Worm (Caenorhabditis elegans): ENCODE measurements around the gene tsp-21.
A peak's percentile ranks its signal among the peaks of the same experiment; 100 is the strongest.

DNA sequence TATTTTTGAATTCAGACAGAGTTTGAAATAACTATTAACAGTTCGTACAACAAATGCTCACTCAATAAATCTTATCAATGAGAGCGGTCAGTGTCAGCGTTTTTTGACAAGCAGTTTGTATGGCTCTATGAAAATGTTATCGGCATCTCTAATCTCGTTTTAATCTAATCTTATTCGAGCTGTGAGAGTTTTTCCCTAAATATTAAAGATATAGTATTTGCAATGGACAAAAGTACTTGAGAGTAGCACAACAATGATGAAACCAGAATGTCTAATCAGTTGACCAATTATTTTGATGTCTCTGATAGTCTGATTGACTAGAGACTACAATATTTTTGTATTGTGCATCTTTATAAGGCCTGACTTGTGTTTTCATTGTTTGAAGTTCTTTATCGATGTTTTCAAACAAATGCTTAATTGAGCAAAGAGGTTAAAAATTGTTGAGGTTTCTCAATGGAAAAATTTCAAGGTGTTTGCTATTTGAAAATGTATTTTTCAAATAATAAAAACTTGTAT, 52.8 kb downstream of the tsp-21 start, which contains the start of gene F19C6.5:
- TF ChIP-seq ztf-4 (tag; optimal IDR thresholded peaks at IDR 0.05) (no peak), lin-15B (tag; optimal IDR thresholded peaks at IDR 0.05) (no peak), elt-3 (tag; optimal IDR thresholded peaks at IDR 0.05) (no peak), ceh-16 (tag; optimal IDR thresholded peaks at IDR 0.05) (no peak), elt-2 (tag; optimal IDR thresholded peaks at IDR 0.05) (peak; percentile 68), sea-2 (GFP tag; optimal IDR thresholded peaks at IDR 0.05) (no peak), mml-1 (tag; optimal IDR thresholded peaks at IDR 0.05) (no peak), lin-39 (tag; optimal IDR thresholded peaks at IDR 0.05) (no peak), nhr-28 (tag; optimal IDR thresholded peaks at IDR 0.05) (no peak), nhr-23 (tag; optimal IDR thresholded peaks at IDR 0.05) (no peak), nhr-77 (tag; optimal IDR thresholded peaks at IDR 0.05) (no peak)
